Fruit fly (Drosophila melanogaster) whole organism, prepupa: ENCODE measurements around the gene CG10137.
A peak's percentile ranks its signal among the peaks of the same experiment; 100 is the strongest.

Source experiments
- Blimp-1 ChIP-seq: fragments of 200-800 bp; sonication (Bioruptor generic); optimal IDR thresholded peaks from 3 replicates; lab custom pipeline; 2017; ENCODE audit warnings: missing biosample characterization, missing genetic modification characterization, mild to moderate bottlenecking, moderate library complexity, missing genetic modification reagents
- CG10669 ChIP-seq: fragments of 200-800 bp; sonication (Bioruptor generic); optimal IDR thresholded peaks from 3 replicates; lab custom pipeline; 2018; ENCODE audit warnings: missing biosample characterization, mild to moderate bottlenecking, missing genetic modification characterization, moderate library complexity
- CG11294 ChIP-seq: fragments of 200-800 bp; sonication (Bioruptor generic); IDR thresholded peaks from 2 replicates; pipeline ENCODE4 v1.3.6; 2022; ENCODE audit warnings: missing biosample characterization, missing genetic modification characterization
- CG11762 ChIP-seq: fragments of 200-800 bp; sonication (Bioruptor generic); optimal IDR thresholded peaks from 3 replicates; lab custom pipeline; 2016; ENCODE audit warnings: missing biosample characterization, missing genetic modification characterization; ENCODE audit not compliant: insufficient read depth
- CG11902 ChIP-seq: fragments of 200-800 bp; sonication (Bioruptor generic); optimal IDR thresholded peaks from 3 replicates; lab custom pipeline; 2016; ENCODE audit warnings: missing biosample characterization, missing genetic modification characterization
- CG15336 ChIP-seq: fragments of 200-800 bp; sonication (Bioruptor generic); IDR thresholded peaks from 2 replicates; pipeline ENCODE4 v1.3.6; 2022; ENCODE audit warnings: missing biosample characterization, missing genetic modification characterization
- CG1621 ChIP-seq: fragments of 200-800 bp; sonication (Bioruptor generic); optimal IDR thresholded peaks from 3 replicates; lab custom pipeline; 2018; ENCODE audit warnings: missing biosample characterization, mild to moderate bottlenecking, missing genetic modification characterization
- CG31627 ChIP-seq: fragments of 200-800 bp; sonication (Bioruptor generic); optimal IDR thresholded peaks from 3 replicates; lab custom pipeline; 2016; ENCODE audit warnings: missing biosample characterization, missing genetic modification characterization
- CG3919 ChIP-seq: fragments of 200-800 bp; sonication (Bioruptor generic); optimal IDR thresholded peaks from 3 replicates; lab custom pipeline; 2016; ENCODE audit warnings: missing biosample characterization, missing genetic modification characterization
- CG4318 ChIP-seq: fragments of 200-800 bp; sonication (Bioruptor generic); optimal IDR thresholded peaks from 3 replicates; lab custom pipeline; 2017; ENCODE audit warnings: missing biosample characterization, mild to moderate bottlenecking, missing genetic modification characterization
- CG6276 ChIP-seq: fragments of 200-800 bp; sonication (Bioruptor generic); optimal IDR thresholded peaks from 2 replicates; lab custom pipeline; 2017; ENCODE audit warnings: missing biosample characterization, mild to moderate bottlenecking, missing genetic modification characterization
- CG6792 ChIP-seq: fragments of 200-800 bp; sonication (Bioruptor generic); optimal IDR thresholded peaks from 3 replicates; lab custom pipeline; 2016; ENCODE audit warnings: missing biosample characterization, missing genetic modification characterization
- CG6808 ChIP-seq: fragments of 200-800 bp; sonication (Bioruptor generic); optimal IDR thresholded peaks from 3 replicates; lab custom pipeline; 2017; ENCODE audit warnings: missing biosample characterization, missing genetic modification characterization, mild to moderate bottlenecking, moderate library complexity, missing genetic modification reagents
- CG6854 ChIP-seq: fragments of 200-800 bp; sonication (Bioruptor generic); optimal IDR thresholded peaks from 2 replicates; lab custom pipeline; 2017; ENCODE audit warnings: missing biosample characterization, mild to moderate bottlenecking, missing genetic modification characterization
- CG7368 ChIP-seq: fragments of 200-800 bp; sonication (Bioruptor generic); optimal IDR thresholded peaks from 3 replicates; lab custom pipeline; 2016; ENCODE audit warnings: missing biosample characterization, missing genetic modification characterization
- CG8119 ChIP-seq: fragments of 200-800 bp; sonication (Bioruptor generic); IDR thresholded peaks from 3 replicates; pipeline ENCODE4 v1.3.6; 2022; ENCODE audit warnings: missing biosample characterization, missing genetic modification characterization
- CG8319 ChIP-seq: fragments of 200-800 bp; sonication (Bioruptor generic); optimal IDR thresholded peaks from 3 replicates; lab custom pipeline; 2016; ENCODE audit warnings: missing biosample characterization, missing genetic modification characterization
- CG8632 ChIP-seq: fragments of 200-800 bp; sonication (Bioruptor generic); optimal IDR thresholded peaks from 3 replicates; lab custom pipeline; 2016; ENCODE audit warnings: missing biosample characterization, missing genetic modification characterization
- CG9139 ChIP-seq: fragments of 200-800 bp; sonication (Bioruptor generic); optimal IDR thresholded peaks from 3 replicates; lab custom pipeline; 2017; ENCODE audit warnings: missing biosample characterization, mild to moderate bottlenecking, missing genetic modification characterization
- Eip75B ChIP-seq: fragments of 200-800 bp; sonication (Bioruptor generic); optimal IDR thresholded peaks from 3 replicates; lab custom pipeline; 2016; ENCODE audit warnings: missing biosample characterization, missing genetic modification characterization
- Eip78C ChIP-seq: fragments of 200-800 bp; sonication (Bioruptor generic); peaks from one replicate; lab custom pipeline; 2016; ENCODE audit warnings: missing biosample characterization, missing genetic modification characterization
- Eip93F ChIP-seq: fragments of 200-800 bp; sonication (Bioruptor generic); optimal IDR thresholded peaks from 2 replicates; lab custom pipeline; 2016; ENCODE audit warnings: missing biosample characterization, mild to moderate bottlenecking, missing genetic modification characterization
- Ets96B ChIP-seq: fragments of 200-800 bp; optimal IDR thresholded peaks from 2 replicates; lab custom pipeline; 2019; ENCODE audit warnings: missing biosample characterization, mild to moderate bottlenecking, missing genetic modification characterization, moderate library complexity
- Gug ChIP-seq: fragments of 200-800 bp; sonication (Bioruptor generic); IDR thresholded peaks from 2 replicates; pipeline ENCODE4 v1.3.6; 2022; ENCODE audit warnings: missing biosample characterization, missing genetic modification characterization
- Hr4 ChIP-seq: fragments of 200-800 bp; sonication (Bioruptor generic); optimal IDR thresholded peaks from 3 replicates; lab custom pipeline; 2016; ENCODE audit warnings: missing biosample characterization, missing genetic modification characterization
- Lpt ChIP-seq: fragments of 200-800 bp; sonication (Bioruptor generic); optimal IDR thresholded peaks from 3 replicates; lab custom pipeline; 2016; ENCODE audit warnings: missing biosample characterization, missing genetic modification characterization
- Met ChIP-seq: fragments of 200-800 bp; sonication (Bioruptor generic); optimal IDR thresholded peaks from 3 replicates; lab custom pipeline; 2016; ENCODE audit warnings: missing biosample characterization, missing genetic modification characterization
- Smox ChIP-seq: fragments of 200-800 bp; sonication (Bioruptor generic); optimal IDR thresholded peaks from 3 replicates; lab custom pipeline; 2016; ENCODE audit warnings: missing biosample characterization, missing genetic modification characterization
- Sox102F ChIP-seq: fragments of 200-800 bp; sonication (Bioruptor generic); optimal IDR thresholded peaks from 2 replicates; lab custom pipeline; 2016; ENCODE audit warnings: missing biosample characterization, mild to moderate bottlenecking, missing genetic modification characterization
- Sox14 ChIP-seq: fragments of 200-800 bp; sonication (Bioruptor generic); optimal IDR thresholded peaks from 3 replicates; lab custom pipeline; 2016; ENCODE audit warnings: missing biosample characterization, missing genetic modification characterization
- Sox15 ChIP-seq: fragments of 200-800 bp; sonication (Bioruptor generic); optimal IDR thresholded peaks from 3 replicates; lab custom pipeline; 2016; ENCODE audit warnings: missing biosample characterization, missing genetic modification characterization
- achi ChIP-seq: fragments of 200-800 bp; sonication (Bioruptor generic); optimal IDR thresholded peaks from 3 replicates; lab custom pipeline; 2016; ENCODE audit warnings: missing biosample characterization, missing genetic modification characterization
- acj6 ChIP-seq: fragments of 200-800 bp; sonication (Bioruptor generic); optimal IDR thresholded peaks from 3 replicates; lab custom pipeline; 2016; ENCODE audit warnings: missing biosample characterization, missing genetic modification characterization
- dsx ChIP-seq: fragments of 200-800 bp; optimal IDR thresholded peaks from 3 replicates; lab custom pipeline; 2019; ENCODE audit warnings: missing biosample characterization, mild to moderate bottlenecking, missing genetic modification characterization, moderate library complexity; ENCODE audit not compliant: poor library complexity, severe bottlenecking
- eg ChIP-seq: fragments of 200-800 bp; sonication (Bioruptor generic); IDR thresholded peaks from 3 replicates; pipeline ENCODE4 v1.3.6; 2022; ENCODE audit warnings: missing biosample characterization, missing genetic modification characterization
- fd85E ChIP-seq: fragments of 200-800 bp; sonication (Bioruptor generic); optimal IDR thresholded peaks from 3 replicates; lab custom pipeline; 2016; ENCODE audit warnings: missing biosample characterization, missing genetic modification characterization
- fkh ChIP-seq: fragments of 200-800 bp; sonication (Bioruptor generic); optimal IDR thresholded peaks from 3 replicates; lab custom pipeline; 2017; ENCODE audit warnings: missing biosample characterization, mild to moderate bottlenecking, missing genetic modification characterization, moderate library complexity
- net ChIP-seq: fragments of 200-800 bp; sonication (Bioruptor generic); optimal IDR thresholded peaks from 3 replicates; lab custom pipeline; 2016; ENCODE audit warnings: missing biosample characterization, missing genetic modification characterization
- pdm3 ChIP-seq: fragments of 200-800 bp; sonication (Bioruptor generic); optimal IDR thresholded peaks from 3 replicates; lab custom pipeline; 2016; ENCODE audit warnings: missing biosample characterization, missing genetic modification characterization
- salr ChIP-seq, 2 experiments: fragments of 200-800 bp; sonication (Bioruptor generic); optimal IDR thresholded peaks; 3 replicates each; lab custom pipeline; 2016 to 2018; ENCODE audit warnings: missing biosample characterization in 2 of 2, missing genetic modification characterization in 2 of 2, mild to moderate bottlenecking in 1 of 2
- spab ChIP-seq: fragments of 200-800 bp; sonication (Bioruptor generic); optimal IDR thresholded peaks from 2 replicates; lab custom pipeline; 2017; ENCODE audit warnings: missing biosample characterization, mild to moderate bottlenecking, missing genetic modification characterization, missing genetic modification reagents
- ss ChIP-seq, 2 experiments: fragments of 200-800 bp; sonication (Bioruptor generic); optimal IDR thresholded peaks; 2 replicates in 1 of 2; 3 replicates in 1 of 2; lab custom pipeline; 2017 to 2018; ENCODE audit warnings: mild to moderate bottlenecking in 2 of 2, missing biosample characterization in 2 of 2, missing genetic modification characterization in 2 of 2, moderate library complexity in 1 of 2
- vri ChIP-seq: fragments of 200-800 bp; sonication (Bioruptor generic); optimal IDR thresholded peaks from 3 replicates; lab custom pipeline; 2016; ENCODE audit warnings: missing biosample characterization, mild to moderate bottlenecking, missing genetic modification characterization

The CG10137 gene

DNA sequence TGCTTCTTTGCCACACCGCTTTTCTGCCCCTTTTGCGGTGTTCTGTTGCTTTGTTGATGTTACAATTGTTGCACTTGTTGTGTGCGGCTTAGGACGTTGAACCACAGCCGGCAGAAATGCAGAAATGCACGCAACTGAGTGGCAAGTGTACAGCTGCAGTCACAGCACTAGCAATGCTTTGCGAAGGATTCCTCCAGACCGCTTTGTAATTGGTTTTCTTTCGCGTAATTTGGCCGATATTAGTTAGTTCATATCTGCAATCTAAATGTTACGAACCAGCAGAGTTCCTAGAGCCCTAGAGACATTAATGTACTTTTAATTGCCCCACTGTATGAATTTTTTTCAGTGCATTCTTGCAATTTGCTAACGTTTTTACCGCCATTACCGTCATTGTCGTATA is 47.9 kb downstream of the CG10137 start (continued):
- TF ChIP-seq CG11902 (GFP tag; lab: Kevin White, UChicago): no peak
- peak; percentile 25 for TF ChIP-seq spab (GFP tag; lab: Kevin White, UChicago)
- peak; percentile 24 for TF ChIP-seq Sox102F
- peak; percentile 37 for TF ChIP-seq pdm3
- peak; percentile 70 for TF ChIP-seq CG10669
- TF ChIP-seq salr (GFP tag; optimal IDR thresholded peaks at IDR 0.05; lab: Kevin White, UChicago): peak; percentile 30 to 33
- TF ChIP-seq Gug (GFP tag; lab: Robert Waterston, UW): peak; percentile 47; the same call in 1 of the 2 replicates
- peak; percentile 64 for TF ChIP-seq CG3919 (GFP tag; lab: Kevin White, UChicago)
- no peak for TF ChIP-seq CG6854 (GFP tag; lab: Kevin White, UChicago)
- TF ChIP-seq Hr4 (GFP tag; lab: Kevin White, UChicago): peak; percentile 57
- no peak for TF ChIP-seq CG6792 (GFP tag; lab: Kevin White, UChicago)
- TF ChIP-seq ss (GFP tag; optimal IDR thresholded peaks at IDR 0.05; lab: Kevin White, UChicago): peak; percentile 39 to 63
- peak; percentile 42; the same call in 1 of the 2 replicates for TF ChIP-seq CG15336
- TF ChIP-seq CG31627 (GFP tag; lab: Kevin White, UChicago): peak; percentile 34
- TF ChIP-seq CG8119 (GFP tag; lab: Robert Waterston, UW): 0 out of 3 replicates have a peak, but pooled peaks have one; percentile 55
- TF ChIP-seq Eip78C (GFP tag; lab: Kevin White, UChicago): peak; percentile 89

DNA sequence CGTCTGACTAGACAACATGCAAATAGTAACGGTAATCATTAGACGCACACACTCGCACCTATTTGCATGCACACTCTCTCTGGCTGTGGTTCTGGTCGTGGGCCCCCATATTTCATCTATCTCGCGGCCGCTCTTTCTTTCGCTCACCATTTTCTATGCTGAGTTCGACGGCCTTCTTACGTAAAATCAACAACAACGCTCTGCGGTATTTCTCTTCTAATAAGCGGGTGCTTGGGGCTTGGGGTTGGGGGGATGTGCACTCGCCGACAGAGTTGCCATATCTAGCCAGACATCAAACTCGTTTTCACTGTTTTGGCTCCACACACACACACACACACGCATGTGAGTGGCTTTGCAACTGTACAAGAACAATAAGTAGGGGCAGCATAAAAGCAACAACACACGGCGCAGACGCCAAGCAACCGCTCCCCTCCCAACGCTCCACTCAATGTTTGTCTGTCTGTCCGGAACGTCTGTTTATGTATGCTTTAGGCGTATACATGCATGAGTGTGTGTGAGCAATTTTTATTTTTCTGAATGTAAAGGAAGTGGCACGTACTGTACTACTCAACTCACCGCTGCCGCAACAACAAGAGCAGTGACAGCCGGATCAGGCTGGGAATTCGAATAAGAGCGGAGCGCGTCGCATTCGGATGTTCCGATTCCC is 48.6 kb downstream of the CG10137 start:
- peak; percentile 88 for TF ChIP-seq fkh
- TF ChIP-seq eg (GFP tag; lab: Robert Waterston, UW): peak; percentile 27; the same call in 1 of the 3 replicates
- no peak for TF ChIP-seq CG6808 (GFP tag; lab: Kevin White, UChicago)

DNA sequence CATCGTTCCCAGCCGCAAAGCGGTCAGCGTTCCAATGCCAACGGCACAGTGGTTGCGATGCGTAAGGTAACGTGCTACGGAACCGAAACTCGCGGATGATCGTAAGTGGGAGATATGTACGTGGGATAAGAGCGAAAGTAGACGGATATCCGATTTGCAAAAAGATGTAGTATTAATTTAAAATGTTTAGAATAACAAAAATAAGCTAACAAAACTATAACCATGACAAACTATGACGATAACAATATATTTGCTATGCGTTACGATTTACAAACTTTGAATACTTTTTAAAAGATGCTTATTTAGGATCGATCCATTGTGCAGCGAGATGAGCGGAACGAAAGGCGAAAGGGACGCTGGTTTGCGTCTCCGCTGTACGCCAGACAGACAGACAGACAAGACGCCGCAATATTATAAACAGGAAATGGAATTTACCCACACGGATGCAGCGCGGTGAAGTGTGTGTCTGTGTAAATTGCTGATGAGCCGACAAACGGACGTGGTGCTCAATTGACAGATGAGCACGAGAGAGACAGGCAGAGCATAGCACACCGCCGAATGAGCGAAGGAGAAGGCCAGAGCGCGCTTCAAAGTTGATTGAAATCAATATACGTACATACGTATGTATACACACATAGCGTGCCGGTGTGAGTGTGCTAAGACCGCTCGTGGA is 49.3 kb downstream of the CG10137 start:
- TF ChIP-seq fkh (peak; percentile 79), fd85E (GFP tag; lab: Kevin White, UChicago) (peak; percentile 60), dsx (GFP tag; lab: Kevin White, UChicago) (peak; percentile 89), Eip75B (GFP tag; lab: Kevin White, UChicago) (peak; percentile 96), CG10669 (peak; percentile 97), CG31627 (GFP tag; lab: Kevin White, UChicago) (peak; percentile 98), Sox102F (peak; percentile 96), Lpt (peak; percentile 93), Eip93F (GFP tag; lab: Kevin White, UChicago) (no peak), acj6 (peak; percentile 98), Hr4 (GFP tag; lab: Kevin White, UChicago) (peak; percentile 98), Gug (GFP tag; lab: Robert Waterston, UW) (peak; percentile 93), CG6276 (GFP tag; lab: Kevin White, UChicago) (peak; percentile 96), Sox15 (peak; percentile 94), CG6808 (GFP tag; lab: Kevin White, UChicago) (peak; percentile 94), CG1621 (tag; lab: Kevin White, UChicago) (peak; percentile 98), Smox (GFP tag; lab: Kevin White, UChicago) (peak; percentile 96), CG15336 (peak; percentile 96), CG8632 (GFP tag; lab: Kevin White, UChicago) (peak; percentile 94), CG11762 (GFP tag; lab: Kevin White, UChicago) (peak; percentile 95), Ets96B (peak; percentile 97), CG8119 (GFP tag; lab: Robert Waterston, UW) (peak; percentile 97), CG9139 (GFP tag; lab: Kevin White, UChicago) (peak; percentile 70), Met (peak; percentile 97), Blimp-1 (GFP tag; lab: Kevin White, UChicago) (peak; percentile 93), CG11294 (GFP tag; lab: Robert Waterston, UW) (peak; percentile 91), eg (GFP tag; lab: Robert Waterston, UW) (peak; percentile 94), vri (peak; percentile 89), achi (GFP tag; lab: Kevin White, UChicago) (peak; percentile 96), CG6854 (GFP tag; lab: Kevin White, UChicago) (peak; percentile 74), net (GFP tag; lab: Kevin White, UChicago) (peak; percentile 97), CG8319 (peak; percentile 95), Sox14 (GFP tag; lab: Kevin White, UChicago) (peak; percentile 98), pdm3 (peak; percentile 97), CG4318 (GFP tag; lab: Kevin White, UChicago) (peak; percentile 99), CG7368 (GFP tag; lab: Kevin White, UChicago) (peak; percentile 93)
